Fruit fly (Drosophila melanogaster): ENCODE data around the gene b.

DNA sequence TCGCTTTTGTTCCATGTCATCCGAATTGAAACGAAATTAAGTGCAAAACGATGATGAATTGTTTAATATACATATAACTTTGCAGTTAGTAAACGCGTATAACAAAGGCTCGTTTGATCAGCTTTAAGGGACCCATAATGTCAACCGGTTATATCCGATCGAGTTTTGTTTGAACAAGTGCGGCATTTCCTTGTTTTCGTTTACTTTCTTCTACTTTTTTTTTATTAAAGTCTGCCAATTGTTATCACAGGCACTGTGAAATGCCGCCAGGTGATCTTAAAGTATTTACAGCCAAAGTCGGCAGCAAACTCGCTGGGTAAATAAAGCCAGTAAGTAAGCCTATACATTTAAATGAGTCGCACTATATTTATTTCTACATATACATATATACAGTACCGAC is 14.0 kb upstream of the b start:
- no peak for TF ChIP-seq CG13204 (GFP tag; optimal IDR thresholded peaks at IDR 0.05)
- no peak for TF ChIP-seq EcR (GFP tag; optimal IDR thresholded peaks at IDR 0.05)

All from whole organism, pupa.